Fruit fly (Drosophila melanogaster) whole organism, adult: ENCODE data around the gene Npl4.

ENCODE experiments used
- CG12768 ChIP-seq: fragments of 200-800 bp; sonication (Bioruptor generic); optimal IDR thresholded peaks from 2 replicates; lab custom pipeline; 2017; ENCODE audit warnings: missing biosample characterization, missing genetic modification characterization, mild to moderate bottlenecking, moderate library complexity, missing genetic modification reagents
- CG14711 ChIP-seq: fragments of 200-800 bp; sonication (Bioruptor generic); optimal IDR thresholded peaks from 2 replicates; lab custom pipeline; 2018; ENCODE audit warnings: missing biosample characterization, mild to moderate bottlenecking, missing genetic modification characterization, moderate library complexity
- CG33017 ChIP-seq: fragments of 200-800 bp; sonication (Bioruptor generic); optimal IDR thresholded peaks from 2 replicates; lab custom pipeline; 2018; ENCODE audit warnings: missing biosample characterization, mild to moderate bottlenecking, missing genetic modification characterization, moderate library complexity
- CG5204 ChIP-seq: fragments of 200-800 bp; sonication (Bioruptor generic); optimal IDR thresholded peaks from 2 replicates; lab custom pipeline; 2016; ENCODE audit warnings: missing biosample characterization, missing genetic modification characterization
- CG7101 ChIP-seq: fragments of 200-800 bp; sonication (Bioruptor generic); optimal IDR thresholded peaks from 2 replicates; lab custom pipeline; 2018; ENCODE audit warnings: missing biosample characterization, mild to moderate bottlenecking, missing genetic modification characterization, moderate library complexity
- Clk ChIP-seq: fragments of 200-800 bp; sonication (Bioruptor generic); optimal IDR thresholded peaks from 2 replicates; lab custom pipeline; 2017; ENCODE audit warnings: missing biosample characterization, missing genetic modification characterization
- Crg-1 ChIP-seq: fragments of 200-800 bp; sonication (Bioruptor generic); optimal IDR thresholded peaks from 2 replicates; lab custom pipeline; 2016; ENCODE audit warnings: missing biosample characterization, missing genetic modification characterization
- Hr96 ChIP-seq: fragments of 200-800 bp; sonication (Bioruptor generic); optimal IDR thresholded peaks from 2 replicates; lab custom pipeline; 2016; ENCODE audit warnings: missing biosample characterization, missing genetic modification characterization
- Mnt ChIP-seq: fragments of 200-800 bp; sonication (Bioruptor generic); optimal IDR thresholded peaks from 2 replicates; lab custom pipeline; 2016; ENCODE audit warnings: missing biosample characterization, mild to moderate bottlenecking, missing genetic modification characterization
- bab1 ChIP-seq: fragments of 200-800 bp; sonication (Bioruptor generic); optimal IDR thresholded peaks from 3 replicates; lab custom pipeline; 2019; ENCODE audit warnings: missing biosample characterization, mild to moderate bottlenecking, missing genetic modification characterization, moderate library complexity
- cic ChIP-seq: fragments of 200-800 bp; sonication (Bioruptor generic); optimal IDR thresholded peaks from 2 replicates; lab custom pipeline; 2017; ENCODE audit warnings: missing biosample characterization, mild to moderate bottlenecking, missing genetic modification characterization, moderate library complexity
- cnc ChIP-seq, 2 experiments: fragments of >200 bp; optimal IDR thresholded peaks; 2 replicates each; lab custom pipeline; 2017
- kay ChIP-seq: fragments of 200-800 bp; sonication (Bioruptor generic); peaks from one replicate; lab custom pipeline; 2016; ENCODE audit warnings: missing biosample characterization, missing genetic modification characterization, borderline replicate concordance
- ovo ChIP-seq: fragments of 200-800 bp; sonication (Bioruptor generic); optimal IDR thresholded peaks from 2 replicates; lab custom pipeline; 2016; ENCODE audit warnings: missing biosample characterization, missing genetic modification characterization
- pad ChIP-seq: fragments of 200-800 bp; sonication (Bioruptor generic); optimal IDR thresholded peaks from 3 replicates; lab custom pipeline; 2017; ENCODE audit warnings: missing biosample characterization, missing genetic modification characterization, mild to moderate bottlenecking, moderate library complexity, missing genetic modification reagents
- tj ChIP-seq: fragments of 200-800 bp; sonication (Bioruptor generic); optimal IDR thresholded peaks from 3 replicates; lab custom pipeline; 2017; ENCODE audit warnings: missing biosample characterization, mild to moderate bottlenecking, missing genetic modification characterization, moderate library complexity
- toe ChIP-seq: fragments of 200-800 bp; sonication (Bioruptor generic); optimal IDR thresholded peaks from 2 replicates; lab custom pipeline; 2016; ENCODE audit warnings: missing biosample characterization, missing genetic modification characterization

Gene Npl4

DNA sequence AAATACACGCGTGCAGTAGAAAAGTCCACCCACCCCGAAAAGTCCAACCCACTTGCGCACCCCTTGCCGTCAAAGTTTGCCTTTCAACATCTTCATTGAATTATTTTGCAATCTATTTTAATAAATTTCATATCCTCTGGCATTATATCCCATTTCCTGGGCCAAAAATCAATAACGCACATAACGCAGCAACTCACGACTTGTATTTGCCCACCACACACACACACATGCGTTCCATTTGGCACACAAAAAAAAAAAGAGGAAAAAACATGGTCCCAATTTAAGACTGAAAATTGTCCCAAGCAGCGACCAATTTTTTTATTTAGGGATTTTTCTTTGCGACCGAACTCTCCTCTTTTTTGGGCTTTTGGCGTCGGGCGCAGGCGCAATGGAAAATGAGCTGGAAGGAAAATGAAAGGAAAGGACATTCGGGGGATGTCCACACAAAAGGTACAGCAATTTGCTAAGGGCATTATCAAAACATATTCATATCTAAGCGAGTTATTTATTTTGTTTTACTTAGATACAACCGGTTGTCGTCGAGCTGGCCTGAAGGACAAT, 33.5 kb downstream of the Npl4 start:
- TF ChIP-seq CG33017 (tag; lab: Kevin White, UChicago) (no peak), ovo (no peak), Clk (no peak), CG14711 (no peak), Crg-1 (GFP tag; lab: Kevin White, UChicago) (no peak), Mnt (GFP tag; lab: Kevin White, UChicago) (no peak), cnc (optimal IDR thresholded peaks at IDR 0.05; lab: Kevin White, UChicago) (no peak), bab1 (GFP tag; lab: Kevin White, UChicago) (no peak)

dm6 chr3R:25589168-25589567, 35.3 kb downstream of the Npl4 start:
- TF ChIP-seq Hr96, result peak; percentile 10
- TF ChIP-seq Mnt (GFP tag; lab: Kevin White, UChicago), result no peak
- TF ChIP-seq pad (GFP tag; lab: Kevin White, UChicago), result peak; percentile 9
- peak; percentile 11 for TF ChIP-seq Clk
- no peak for TF ChIP-seq CG33017 (tag; lab: Kevin White, UChicago)
- TF ChIP-seq CG12768, result peak; percentile 46

DNA sequence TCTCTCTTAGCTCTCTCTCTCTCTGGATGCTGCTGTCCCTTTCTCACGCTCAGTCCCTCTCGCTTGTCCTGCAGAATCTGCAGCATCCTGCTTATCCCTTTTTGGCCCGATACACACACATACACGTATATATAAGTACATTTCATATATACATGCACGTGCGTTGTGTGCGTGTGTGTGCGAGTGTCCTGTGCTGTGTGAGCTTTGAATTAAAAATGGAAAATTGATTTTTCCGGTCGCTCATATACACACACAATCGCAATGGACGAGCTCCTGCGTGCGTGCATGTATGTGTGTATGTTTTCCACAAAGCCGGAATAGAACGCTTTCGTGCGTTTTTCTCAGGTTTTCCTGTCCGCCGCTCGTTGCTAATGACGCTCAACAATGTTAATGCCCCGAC, 36.0 kb downstream of the Npl4 start:
- TF ChIP-seq pad (GFP tag; lab: Kevin White, UChicago), result no peak
- no peak for TF ChIP-seq cnc (optimal IDR thresholded peaks at IDR 0.05; lab: Kevin White, UChicago)
- no peak for TF ChIP-seq CG5204 (GFP tag; lab: Kevin White, UChicago)
- no peak for TF ChIP-seq toe (GFP tag; lab: Kevin White, UChicago)
- TF ChIP-seq cic, result no peak
- no peak for TF ChIP-seq CG7101 (tag; lab: Kevin White, UChicago)
- TF ChIP-seq bab1 (GFP tag; lab: Kevin White, UChicago), result no peak
- no peak for TF ChIP-seq tj (GFP tag; lab: Kevin White, UChicago)

DNA sequence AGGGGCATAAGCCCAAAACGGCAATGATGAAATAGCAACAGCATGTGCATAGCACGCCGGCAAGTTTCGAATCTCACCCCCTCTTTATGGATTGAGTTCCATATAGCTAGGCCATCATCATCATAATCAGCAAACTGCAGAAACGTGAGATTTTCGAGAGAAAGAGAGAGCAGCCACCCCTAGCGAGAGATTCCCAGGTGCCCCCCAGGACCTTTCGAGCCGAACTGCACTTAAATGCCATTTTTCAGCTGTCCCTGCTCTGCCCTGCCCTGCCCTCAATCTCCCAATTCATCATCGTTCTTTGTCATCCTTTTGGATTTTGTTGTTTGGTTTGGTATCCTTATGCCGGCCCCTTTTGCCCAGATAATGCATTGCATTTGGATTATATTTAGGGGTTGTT, 36.8 kb downstream of the Npl4 start:
- TF ChIP-seq bab1 (GFP tag; lab: Kevin White, UChicago), result no peak
- TF ChIP-seq CG14711, result no peak
- no peak for TF ChIP-seq CG33017 (tag; lab: Kevin White, UChicago)
- TF ChIP-seq kay (GFP tag; lab: Kevin White, UChicago), result no peak
- TF ChIP-seq tj (GFP tag; lab: Kevin White, UChicago), result no peak
- no peak for TF ChIP-seq CG12768

DNA sequence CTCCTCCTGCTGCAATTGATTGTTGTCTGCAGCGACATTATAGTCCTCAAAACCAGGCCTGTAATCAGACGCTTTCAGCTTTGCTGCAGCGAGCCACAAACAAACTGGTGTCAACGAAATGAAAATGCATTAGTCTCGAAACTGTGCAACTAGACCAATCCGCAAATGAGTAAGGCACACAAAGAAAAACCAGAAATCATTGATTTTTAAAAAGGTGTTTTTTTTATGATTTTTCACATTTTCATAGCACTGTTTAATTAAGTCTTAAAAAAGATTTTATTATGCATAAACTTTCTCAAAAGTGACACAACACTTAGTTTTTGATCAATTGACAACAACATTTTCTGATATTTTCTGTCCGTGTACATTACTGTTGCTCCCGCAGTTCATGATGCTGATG, 41.4 kb downstream of the Npl4 start, which contains the start of gene CG4582:
Gene CG4582, minus strand, starts transcription at position 101 of the 400 bp plus-strand sequence.
- no peak for TF ChIP-seq CG7101 (tag; lab: Kevin White, UChicago)
